Fruit fly (Drosophila melanogaster) whole organism, adult: Measurements from ENCODE around the gene CG16798.
A peak's percentile ranks its signal among the peaks of the same experiment; 100 is the strongest.

Experiments used
- CG11617 ChIP-seq: fragments of 200-800 bp; sonication (Bioruptor generic); optimal IDR thresholded peaks from 2 replicates; lab custom pipeline; 2017; ENCODE audit warnings: mild to moderate bottlenecking, missing biosample characterization, missing genetic modification reagents, missing genetic modification characterization
- CG12768 ChIP-seq: fragments of 200-800 bp; sonication (Bioruptor generic); optimal IDR thresholded peaks from 2 replicates; lab custom pipeline; 2017; ENCODE audit warnings: missing biosample characterization, missing genetic modification characterization, mild to moderate bottlenecking, moderate library complexity, missing genetic modification reagents
- CG14711 ChIP-seq: fragments of 200-800 bp; sonication (Bioruptor generic); optimal IDR thresholded peaks from 2 replicates; lab custom pipeline; 2018; ENCODE audit warnings: missing biosample characterization, mild to moderate bottlenecking, missing genetic modification characterization, moderate library complexity
- CG1620 ChIP-seq: fragments of 200-800 bp; sonication (Bioruptor generic); optimal IDR thresholded peaks from 2 replicates; lab custom pipeline; 2016; ENCODE audit warnings: missing biosample characterization, missing genetic modification characterization
- CG33017 ChIP-seq: fragments of 200-800 bp; sonication (Bioruptor generic); optimal IDR thresholded peaks from 2 replicates; lab custom pipeline; 2018; ENCODE audit warnings: missing biosample characterization, mild to moderate bottlenecking, missing genetic modification characterization, moderate library complexity
- CG5204 ChIP-seq: fragments of 200-800 bp; sonication (Bioruptor generic); optimal IDR thresholded peaks from 2 replicates; lab custom pipeline; 2016; ENCODE audit warnings: missing biosample characterization, missing genetic modification characterization
- CG7045 ChIP-seq: fragments of 200-800 bp; sonication (Bioruptor generic); optimal IDR thresholded peaks from 2 replicates; lab custom pipeline; 2017; ENCODE audit warnings: missing biosample characterization, mild to moderate bottlenecking, missing genetic modification characterization
- CG7101 ChIP-seq: fragments of 200-800 bp; sonication (Bioruptor generic); optimal IDR thresholded peaks from 2 replicates; lab custom pipeline; 2018; ENCODE audit warnings: missing biosample characterization, mild to moderate bottlenecking, missing genetic modification characterization, moderate library complexity
- Clk ChIP-seq: fragments of 200-800 bp; sonication (Bioruptor generic); optimal IDR thresholded peaks from 2 replicates; lab custom pipeline; 2017; ENCODE audit warnings: missing biosample characterization, missing genetic modification characterization
- Crg-1 ChIP-seq: fragments of 200-800 bp; sonication (Bioruptor generic); optimal IDR thresholded peaks from 2 replicates; lab custom pipeline; 2016; ENCODE audit warnings: missing biosample characterization, missing genetic modification characterization
- Hr96 ChIP-seq: fragments of 200-800 bp; sonication (Bioruptor generic); optimal IDR thresholded peaks from 2 replicates; lab custom pipeline; 2016; ENCODE audit warnings: missing biosample characterization, missing genetic modification characterization
- Mnt ChIP-seq: fragments of 200-800 bp; sonication (Bioruptor generic); optimal IDR thresholded peaks from 2 replicates; lab custom pipeline; 2016; ENCODE audit warnings: missing biosample characterization, mild to moderate bottlenecking, missing genetic modification characterization
- bab1 ChIP-seq: fragments of 200-800 bp; sonication (Bioruptor generic); optimal IDR thresholded peaks from 3 replicates; lab custom pipeline; 2019; ENCODE audit warnings: missing biosample characterization, mild to moderate bottlenecking, missing genetic modification characterization, moderate library complexity
- cic ChIP-seq: fragments of 200-800 bp; sonication (Bioruptor generic); optimal IDR thresholded peaks from 2 replicates; lab custom pipeline; 2017; ENCODE audit warnings: missing biosample characterization, mild to moderate bottlenecking, missing genetic modification characterization, moderate library complexity
- cnc ChIP-seq, 2 experiments: fragments of >200 bp; optimal IDR thresholded peaks; 2 replicates each; lab custom pipeline; 2017
- kay ChIP-seq: fragments of 200-800 bp; sonication (Bioruptor generic); peaks from one replicate; lab custom pipeline; 2016; ENCODE audit warnings: missing biosample characterization, missing genetic modification characterization, borderline replicate concordance
- ovo ChIP-seq: fragments of 200-800 bp; sonication (Bioruptor generic); optimal IDR thresholded peaks from 2 replicates; lab custom pipeline; 2016; ENCODE audit warnings: missing biosample characterization, missing genetic modification characterization
- pad ChIP-seq: fragments of 200-800 bp; sonication (Bioruptor generic); optimal IDR thresholded peaks from 3 replicates; lab custom pipeline; 2017; ENCODE audit warnings: missing biosample characterization, missing genetic modification characterization, mild to moderate bottlenecking, moderate library complexity, missing genetic modification reagents
- tj ChIP-seq: fragments of 200-800 bp; sonication (Bioruptor generic); optimal IDR thresholded peaks from 3 replicates; lab custom pipeline; 2017; ENCODE audit warnings: missing biosample characterization, mild to moderate bottlenecking, missing genetic modification characterization, moderate library complexity
- toe ChIP-seq: fragments of 200-800 bp; sonication (Bioruptor generic); optimal IDR thresholded peaks from 2 replicates; lab custom pipeline; 2016; ENCODE audit warnings: missing biosample characterization, missing genetic modification characterization

The CG16798 gene

DNA sequence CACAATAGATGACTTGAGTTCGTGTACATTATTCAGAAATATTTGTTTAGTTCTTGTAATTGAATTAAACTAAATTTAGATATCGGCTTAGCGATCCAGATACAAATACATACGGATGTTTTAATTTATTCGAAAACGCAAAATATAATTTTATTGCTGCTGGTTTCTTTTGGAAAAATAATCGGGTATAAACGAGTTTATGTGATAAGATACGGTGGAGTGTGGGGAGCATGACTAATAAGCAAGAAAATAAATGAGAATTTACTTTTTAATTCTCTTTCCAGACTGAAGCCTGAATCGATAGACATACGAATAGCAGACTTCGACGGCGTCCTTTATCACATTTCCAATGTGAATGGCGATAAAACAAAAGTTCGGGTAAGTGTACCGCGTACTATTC, 37.9 kb upstream of the CG16798 start:
- TF ChIP-seq cnc (optimal IDR thresholded peaks at IDR 0.05; lab: Kevin White, UChicago): no peak
- peak; percentile 55 for TF ChIP-seq kay (GFP tag; lab: Kevin White, UChicago)

- TF ChIP-seq ovo (GFP tag; lab: Kevin White, UChicago) (peak; percentile 35), toe (GFP tag; lab: Kevin White, UChicago) (no peak), cic (peak; percentile 44), Mnt (GFP tag; lab: Kevin White, UChicago) (no peak), pad (GFP tag; lab: Kevin White, UChicago) (peak; percentile 98), CG7101 (tag; lab: Kevin White, UChicago) (peak; percentile 1), CG12768 (GFP tag; lab: Kevin White, UChicago) (peak; percentile 15), Crg-1 (GFP tag; lab: Kevin White, UChicago) (no peak), CG7045 (GFP tag; lab: Kevin White, UChicago) (peak; percentile 26), CG5204 (peak; percentile 35), kay (GFP tag; lab: Kevin White, UChicago) (peak; percentile 94), cnc (optimal IDR thresholded peaks at IDR 0.05; lab: Kevin White, UChicago) (no peak), CG14711 (tag; lab: Kevin White, UChicago) (no peak)
Measured at dm6 chr2L:20417597-20418286, 35.6 kb upstream of the CG16798 start.

dm6 chr2L:20416754-20417563, 34.8 kb upstream of the CG16798 start, which contains the start of the genes CG10949 and Arpc2:
Gene CG10949 (minus strand): TSS chr2L:20416918.
Gene Arpc2 (plus strand): TSS chr2L:20417057.
- TF ChIP-seq Mnt (GFP tag; lab: Kevin White, UChicago): peak; percentile 92
- no peak for TF ChIP-seq bab1 (GFP tag; lab: Kevin White, UChicago)
- TF ChIP-seq cic: peak; percentile 45
- peak; percentile 72 for TF ChIP-seq CG14711 (tag; lab: Kevin White, UChicago)
- TF ChIP-seq Clk (GFP tag; lab: Kevin White, UChicago): peak; percentile 30
- peak; percentile 75 for TF ChIP-seq CG33017 (tag; lab: Kevin White, UChicago)
- TF ChIP-seq CG12768 (GFP tag; lab: Kevin White, UChicago): peak; percentile 31
- no peak for TF ChIP-seq pad (GFP tag; lab: Kevin White, UChicago)
- TF ChIP-seq Hr96 (GFP tag; lab: Kevin White, UChicago): no peak
- TF ChIP-seq Crg-1 (GFP tag; lab: Kevin White, UChicago): peak; percentile 59
- TF ChIP-seq kay (GFP tag; lab: Kevin White, UChicago): peak; percentile 97
- TF ChIP-seq tj (GFP tag; lab: Kevin White, UChicago): peak; percentile 92
- TF ChIP-seq CG7101 (tag; lab: Kevin White, UChicago): peak; percentile 74
- no peak for TF ChIP-seq CG7045 (GFP tag; lab: Kevin White, UChicago)
- TF ChIP-seq CG11617 (GFP tag; lab: Kevin White, UChicago): peak; percentile 67
- no peak for TF ChIP-seq cnc (optimal IDR thresholded peaks at IDR 0.05; lab: Kevin White, UChicago)
- peak; percentile 54 for TF ChIP-seq CG1620
- TF ChIP-seq ovo (GFP tag; lab: Kevin White, UChicago): peak; percentile 47
- TF ChIP-seq toe (GFP tag; lab: Kevin White, UChicago): peak; percentile 67
- TF ChIP-seq CG5204: peak; percentile 56

dm6 chr2L:20414750-20415211, 32.6 kb upstream of the CG16798 start, which contains the start of gene CG10947:
Gene CG10947 (minus strand): TSS chr2L:20414800.
- TF ChIP-seq bab1 (GFP tag; lab: Kevin White, UChicago) (peak; percentile 76), Hr96 (GFP tag; lab: Kevin White, UChicago) (peak; percentile 45), CG7045 (GFP tag; lab: Kevin White, UChicago) (peak; percentile 2), Mnt (GFP tag; lab: Kevin White, UChicago) (peak; percentile 29), Clk (GFP tag; lab: Kevin White, UChicago) (no peak), CG7101 (tag; lab: Kevin White, UChicago) (peak; percentile 46), toe (GFP tag; lab: Kevin White, UChicago) (peak; percentile 60), pad (GFP tag; lab: Kevin White, UChicago) (peak; percentile 24), ovo (GFP tag; lab: Kevin White, UChicago) (peak; percentile 40), cnc (optimal IDR thresholded peaks at IDR 0.05; lab: Kevin White, UChicago) (no peak), CG5204 (peak; percentile 14), Crg-1 (GFP tag; lab: Kevin White, UChicago) (peak; percentile 59), CG1620 (peak; percentile 79), cic (no peak), kay (GFP tag; lab: Kevin White, UChicago) (no peak)

dm6 chr2L:20413826-20414225, 31.7 kb upstream of the CG16798 start:
- TF ChIP-seq bab1 (GFP tag; lab: Kevin White, UChicago) (no peak), CG11617 (GFP tag; lab: Kevin White, UChicago) (no peak), cnc (optimal IDR thresholded peaks at IDR 0.05; lab: Kevin White, UChicago) (no peak), CG7045 (GFP tag; lab: Kevin White, UChicago) (no peak), toe (GFP tag; lab: Kevin White, UChicago) (no peak), CG33017 (tag; lab: Kevin White, UChicago) (no peak), pad (GFP tag; lab: Kevin White, UChicago) (no peak), CG12768 (GFP tag; lab: Kevin White, UChicago) (no peak), cic (no peak), Hr96 (GFP tag; lab: Kevin White, UChicago) (no peak), CG14711 (tag; lab: Kevin White, UChicago) (no peak), kay (GFP tag; lab: Kevin White, UChicago) (no peak), ovo (GFP tag; lab: Kevin White, UChicago) (no peak), CG1620 (no peak), Crg-1 (GFP tag; lab: Kevin White, UChicago) (no peak), Mnt (GFP tag; lab: Kevin White, UChicago) (no peak), Clk (GFP tag; lab: Kevin White, UChicago) (no peak), CG7101 (tag; lab: Kevin White, UChicago) (no peak)
